Fruit fly (Drosophila melanogaster) whole organism, adult: Measurements from ENCODE around the gene CG11409.

Source experiments
- CG11617 ChIP-seq: fragments of 200-800 bp; sonication (Bioruptor generic); optimal IDR thresholded peaks from 2 replicates; lab custom pipeline; 2017; ENCODE audit warnings: mild to moderate bottlenecking, missing biosample characterization, missing genetic modification reagents, missing genetic modification characterization
- CG12768 ChIP-seq: fragments of 200-800 bp; sonication (Bioruptor generic); optimal IDR thresholded peaks from 2 replicates; lab custom pipeline; 2017; ENCODE audit warnings: missing biosample characterization, missing genetic modification characterization, mild to moderate bottlenecking, moderate library complexity, missing genetic modification reagents
- CG14711 ChIP-seq: fragments of 200-800 bp; sonication (Bioruptor generic); optimal IDR thresholded peaks from 2 replicates; lab custom pipeline; 2018; ENCODE audit warnings: missing biosample characterization, mild to moderate bottlenecking, missing genetic modification characterization, moderate library complexity
- CG1620 ChIP-seq: fragments of 200-800 bp; sonication (Bioruptor generic); optimal IDR thresholded peaks from 2 replicates; lab custom pipeline; 2016; ENCODE audit warnings: missing biosample characterization, missing genetic modification characterization
- CG33017 ChIP-seq: fragments of 200-800 bp; sonication (Bioruptor generic); optimal IDR thresholded peaks from 2 replicates; lab custom pipeline; 2018; ENCODE audit warnings: missing biosample characterization, mild to moderate bottlenecking, missing genetic modification characterization, moderate library complexity
- CG5204 ChIP-seq: fragments of 200-800 bp; sonication (Bioruptor generic); optimal IDR thresholded peaks from 2 replicates; lab custom pipeline; 2016; ENCODE audit warnings: missing biosample characterization, missing genetic modification characterization
- CG7045 ChIP-seq: fragments of 200-800 bp; sonication (Bioruptor generic); optimal IDR thresholded peaks from 2 replicates; lab custom pipeline; 2017; ENCODE audit warnings: missing biosample characterization, mild to moderate bottlenecking, missing genetic modification characterization
- CG7101 ChIP-seq: fragments of 200-800 bp; sonication (Bioruptor generic); optimal IDR thresholded peaks from 2 replicates; lab custom pipeline; 2018; ENCODE audit warnings: missing biosample characterization, mild to moderate bottlenecking, missing genetic modification characterization, moderate library complexity
- Clk ChIP-seq: fragments of 200-800 bp; sonication (Bioruptor generic); optimal IDR thresholded peaks from 2 replicates; lab custom pipeline; 2017; ENCODE audit warnings: missing biosample characterization, missing genetic modification characterization
- Crg-1 ChIP-seq: fragments of 200-800 bp; sonication (Bioruptor generic); optimal IDR thresholded peaks from 2 replicates; lab custom pipeline; 2016; ENCODE audit warnings: missing biosample characterization, missing genetic modification characterization
- Hr96 ChIP-seq: fragments of 200-800 bp; sonication (Bioruptor generic); optimal IDR thresholded peaks from 2 replicates; lab custom pipeline; 2016; ENCODE audit warnings: missing biosample characterization, missing genetic modification characterization
- Mnt ChIP-seq: fragments of 200-800 bp; sonication (Bioruptor generic); optimal IDR thresholded peaks from 2 replicates; lab custom pipeline; 2016; ENCODE audit warnings: missing biosample characterization, mild to moderate bottlenecking, missing genetic modification characterization
- bab1 ChIP-seq: fragments of 200-800 bp; sonication (Bioruptor generic); optimal IDR thresholded peaks from 3 replicates; lab custom pipeline; 2019; ENCODE audit warnings: missing biosample characterization, mild to moderate bottlenecking, missing genetic modification characterization, moderate library complexity
- cic ChIP-seq: fragments of 200-800 bp; sonication (Bioruptor generic); optimal IDR thresholded peaks from 2 replicates; lab custom pipeline; 2017; ENCODE audit warnings: missing biosample characterization, mild to moderate bottlenecking, missing genetic modification characterization, moderate library complexity
- cnc ChIP-seq, 2 experiments: fragments of >200 bp; optimal IDR thresholded peaks; 2 replicates each; lab custom pipeline; 2017
- kay ChIP-seq: fragments of 200-800 bp; sonication (Bioruptor generic); peaks from one replicate; lab custom pipeline; 2016; ENCODE audit warnings: missing biosample characterization, missing genetic modification characterization, borderline replicate concordance
- ovo ChIP-seq: fragments of 200-800 bp; sonication (Bioruptor generic); optimal IDR thresholded peaks from 2 replicates; lab custom pipeline; 2016; ENCODE audit warnings: missing biosample characterization, missing genetic modification characterization
- pad ChIP-seq: fragments of 200-800 bp; sonication (Bioruptor generic); optimal IDR thresholded peaks from 3 replicates; lab custom pipeline; 2017; ENCODE audit warnings: missing biosample characterization, missing genetic modification characterization, mild to moderate bottlenecking, moderate library complexity, missing genetic modification reagents
- tj ChIP-seq: fragments of 200-800 bp; sonication (Bioruptor generic); optimal IDR thresholded peaks from 3 replicates; lab custom pipeline; 2017; ENCODE audit warnings: missing biosample characterization, mild to moderate bottlenecking, missing genetic modification characterization, moderate library complexity
- toe ChIP-seq: fragments of 200-800 bp; sonication (Bioruptor generic); optimal IDR thresholded peaks from 2 replicates; lab custom pipeline; 2016; ENCODE audit warnings: missing biosample characterization, missing genetic modification characterization

The CG11409 gene

DNA sequence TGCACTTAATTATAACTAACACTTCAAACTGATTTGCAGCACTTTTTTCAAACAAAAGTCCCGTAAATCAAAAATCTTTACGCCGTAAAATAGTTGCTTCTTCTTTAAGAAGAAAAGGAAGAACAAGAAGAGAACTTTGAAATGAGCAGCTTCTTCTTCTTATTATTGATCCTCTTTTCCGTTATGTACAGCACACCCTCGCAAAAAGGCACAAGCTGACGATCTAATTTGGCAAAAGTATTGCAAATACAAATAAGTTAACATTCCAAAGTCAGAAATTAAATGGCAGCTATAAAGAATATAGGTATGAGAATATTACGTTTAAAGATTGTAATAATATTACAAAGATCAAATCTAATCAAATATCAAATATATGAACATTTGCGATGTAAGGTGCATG, at the start of gene CG11409:
Gene CG11409, minus strand, starts transcription at position 60 of the 400 bp plus-strand sequence.
- TF ChIP-seq ovo (GFP tag; lab: Kevin White, UChicago) (peak; percentile 74), CG1620 (no peak)

DNA sequence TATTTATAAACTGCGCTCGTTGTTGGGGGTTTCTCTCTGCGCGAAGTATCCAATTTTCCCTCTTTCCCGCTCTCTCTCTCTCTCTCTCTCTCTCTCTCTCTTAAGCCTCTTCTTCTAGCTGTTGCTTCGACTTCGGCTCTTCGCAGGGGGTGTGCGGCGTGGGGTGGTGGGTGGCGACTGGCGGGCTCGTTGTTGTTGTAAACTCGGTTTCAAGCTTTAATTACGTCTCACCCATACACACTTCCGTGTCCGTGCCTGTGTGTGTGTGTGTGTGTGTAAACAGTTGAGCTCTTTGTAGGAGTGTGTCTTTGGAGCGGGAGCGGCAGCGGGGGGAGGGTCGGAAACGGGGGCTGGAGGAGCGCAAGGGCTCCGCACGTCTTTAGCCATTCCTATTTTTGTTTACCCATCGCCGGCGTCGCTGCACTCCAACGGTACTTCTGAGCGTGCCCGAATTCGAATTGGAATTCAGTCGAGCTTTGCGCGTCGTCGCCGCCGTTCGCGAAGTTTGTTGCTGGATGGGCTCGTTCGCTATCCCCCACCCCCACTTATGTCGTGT, 46.8 kb upstream of the CG11409 start:
- TF ChIP-seq CG7045 (GFP tag; lab: Kevin White, UChicago) (no peak), cic (GFP tag; lab: Kevin White, UChicago) (no peak), cnc (optimal IDR thresholded peaks at IDR 0.05; lab: Kevin White, UChicago) (no peak), CG14711 (no peak), CG12768 (GFP tag; lab: Kevin White, UChicago) (peak; percentile 36), Mnt (GFP tag; lab: Kevin White, UChicago) (no peak), Clk (GFP tag; lab: Kevin White, UChicago) (no peak), CG11617 (GFP tag; lab: Kevin White, UChicago) (no peak), kay (GFP tag; lab: Kevin White, UChicago) (no peak), pad (GFP tag; lab: Kevin White, UChicago) (peak; percentile 40), ovo (GFP tag; lab: Kevin White, UChicago) (peak; percentile 90), bab1 (GFP tag; lab: Kevin White, UChicago) (peak; percentile 18), CG33017 (tag; lab: Kevin White, UChicago) (no peak), CG1620 (no peak), tj (GFP tag; lab: Kevin White, UChicago) (peak; percentile 36), toe (GFP tag; lab: Kevin White, UChicago) (no peak), Crg-1 (GFP tag; lab: Kevin White, UChicago) (no peak), CG5204 (GFP tag; lab: Kevin White, UChicago) (no peak)

DNA sequence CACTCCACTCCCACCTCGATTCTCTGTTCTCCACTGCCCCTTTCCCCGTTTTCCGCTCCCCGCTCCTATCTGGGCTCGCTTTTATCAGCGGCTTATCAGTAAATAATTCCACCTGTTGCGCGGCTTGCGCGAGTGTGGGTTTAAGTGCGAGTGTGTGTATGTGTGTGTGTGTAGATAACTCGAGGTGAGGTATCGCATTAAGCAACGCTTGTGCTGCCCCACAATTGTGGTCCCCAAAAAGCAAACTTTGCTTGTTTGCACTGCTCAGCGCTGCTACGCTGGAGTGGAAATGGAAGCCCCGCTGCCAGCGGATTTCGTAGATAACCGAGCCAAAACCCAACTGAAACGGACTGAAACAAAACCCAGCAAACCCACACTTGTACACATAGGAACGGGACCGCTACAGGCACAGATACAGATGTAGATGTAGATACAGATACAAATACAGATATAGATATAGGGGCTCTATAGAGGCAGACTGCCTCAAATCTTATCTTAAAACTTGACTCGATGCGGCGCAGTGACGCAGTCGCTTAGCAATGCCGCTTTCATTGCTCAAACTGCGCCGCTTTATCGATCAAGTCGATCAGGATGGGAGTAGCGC, 45.9 kb upstream of the CG11409 start:
- TF ChIP-seq CG12768 (GFP tag; lab: Kevin White, UChicago) (peak; percentile 16), Mnt (GFP tag; lab: Kevin White, UChicago) (peak; percentile 31), Crg-1 (GFP tag; lab: Kevin White, UChicago) (no peak), cic (GFP tag; lab: Kevin White, UChicago) (no peak), tj (GFP tag; lab: Kevin White, UChicago) (peak; percentile 64), CG7101 (tag; lab: Kevin White, UChicago) (no peak), pad (GFP tag; lab: Kevin White, UChicago) (peak; percentile 8)

DNA sequence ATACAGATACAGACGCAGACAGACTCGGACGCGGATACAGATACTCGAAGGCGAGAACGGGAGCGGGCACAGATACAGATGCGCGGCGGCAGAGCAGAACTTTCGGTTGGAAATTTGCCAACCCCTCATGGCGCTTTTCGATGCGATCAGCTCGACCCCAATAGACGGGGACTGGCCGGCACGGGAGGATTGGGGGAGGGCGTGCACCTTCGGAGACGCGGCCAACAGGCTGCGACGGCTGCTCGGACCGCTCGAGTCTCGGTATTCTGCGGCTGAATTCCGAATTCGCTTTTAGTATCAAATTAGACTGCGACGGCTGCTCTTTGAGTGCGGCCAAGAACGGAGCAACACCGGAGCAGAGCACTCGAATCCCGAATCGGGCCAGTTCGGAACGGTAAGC, 42.8 kb upstream of the CG11409 start:
- TF ChIP-seq CG5204 (GFP tag; lab: Kevin White, UChicago) (no peak), cnc (optimal IDR thresholded peaks at IDR 0.05; lab: Kevin White, UChicago) (no peak), Mnt (GFP tag; lab: Kevin White, UChicago) (peak; percentile 2), toe (GFP tag; lab: Kevin White, UChicago) (no peak), CG7101 (tag; lab: Kevin White, UChicago) (no peak), ovo (GFP tag; lab: Kevin White, UChicago) (no peak), pad (GFP tag; lab: Kevin White, UChicago) (peak; percentile 33)

DNA sequence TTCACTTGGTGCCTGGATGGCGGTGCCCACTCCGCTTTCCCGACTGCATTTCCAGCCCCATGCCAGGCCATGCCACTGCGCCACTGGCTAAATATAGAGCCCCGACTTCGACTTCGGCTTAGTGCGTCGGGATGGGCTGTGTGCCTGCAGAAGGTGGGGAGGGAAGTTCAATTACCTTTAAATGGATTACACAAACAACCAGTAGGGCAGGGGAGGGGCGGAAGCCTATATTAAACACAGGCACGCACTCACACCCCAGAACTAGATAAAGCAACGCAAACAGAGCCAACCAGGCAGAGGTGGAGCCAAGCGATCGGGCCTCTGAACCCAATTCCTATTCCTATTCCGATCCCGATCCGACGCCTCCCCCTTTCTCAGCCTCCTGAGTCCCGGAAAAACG, 41.1 kb upstream of the CG11409 start:
- TF ChIP-seq cic (GFP tag; lab: Kevin White, UChicago) = no peak
- no peak for TF ChIP-seq Crg-1 (GFP tag; lab: Kevin White, UChicago)
- TF ChIP-seq CG7101 (tag; lab: Kevin White, UChicago) = no peak
- TF ChIP-seq CG14711 = no peak
- no peak for TF ChIP-seq bab1 (GFP tag; lab: Kevin White, UChicago)
- no peak for TF ChIP-seq ovo (GFP tag; lab: Kevin White, UChicago)
- TF ChIP-seq Mnt (GFP tag; lab: Kevin White, UChicago) = no peak
- TF ChIP-seq CG7045 (GFP tag; lab: Kevin White, UChicago) = no peak
- no peak for TF ChIP-seq CG33017 (tag; lab: Kevin White, UChicago)
- no peak for TF ChIP-seq Hr96 (GFP tag; lab: Kevin White, UChicago)
- no peak for TF ChIP-seq CG12768 (GFP tag; lab: Kevin White, UChicago)
- TF ChIP-seq Clk (GFP tag; lab: Kevin White, UChicago) = no peak
- TF ChIP-seq kay (GFP tag; lab: Kevin White, UChicago) = no peak

DNA sequence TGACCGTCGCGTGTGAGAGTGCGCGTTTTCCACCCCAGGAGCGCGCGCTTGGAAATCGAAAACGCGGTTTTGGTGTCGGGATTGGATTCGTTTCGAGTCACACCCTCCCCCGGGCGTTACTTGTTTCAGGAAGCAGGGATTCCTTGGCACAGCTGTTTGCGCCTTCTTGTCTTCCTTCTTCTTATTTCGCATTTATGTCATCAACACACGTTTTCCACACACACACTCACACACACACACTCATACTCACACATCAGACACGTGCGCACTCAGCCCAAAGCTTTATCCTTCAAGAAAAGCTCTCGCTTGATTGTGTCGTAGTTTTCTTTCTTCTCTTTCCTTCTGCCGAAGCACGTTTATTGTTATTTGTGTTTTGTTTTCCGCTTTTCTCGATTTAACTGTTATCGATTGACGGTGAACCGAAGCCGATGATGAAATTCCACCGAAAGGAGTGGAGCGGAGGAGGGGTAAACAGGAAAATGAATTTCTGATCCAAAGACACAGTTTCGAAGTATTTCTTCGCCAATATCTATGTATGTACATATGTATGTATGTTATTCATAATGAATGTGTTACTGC, 40.1 kb upstream of the CG11409 start:
- TF ChIP-seq kay (GFP tag; lab: Kevin White, UChicago) = no peak
- TF ChIP-seq Mnt (GFP tag; lab: Kevin White, UChicago) = peak; percentile 34
